Worm (Caenorhabditis elegans): ENCODE data around the gene pcs-1.
A peak's percentile ranks its signal among the peaks of the same experiment; 100 is the strongest.

pcs-1 gene

DNA sequence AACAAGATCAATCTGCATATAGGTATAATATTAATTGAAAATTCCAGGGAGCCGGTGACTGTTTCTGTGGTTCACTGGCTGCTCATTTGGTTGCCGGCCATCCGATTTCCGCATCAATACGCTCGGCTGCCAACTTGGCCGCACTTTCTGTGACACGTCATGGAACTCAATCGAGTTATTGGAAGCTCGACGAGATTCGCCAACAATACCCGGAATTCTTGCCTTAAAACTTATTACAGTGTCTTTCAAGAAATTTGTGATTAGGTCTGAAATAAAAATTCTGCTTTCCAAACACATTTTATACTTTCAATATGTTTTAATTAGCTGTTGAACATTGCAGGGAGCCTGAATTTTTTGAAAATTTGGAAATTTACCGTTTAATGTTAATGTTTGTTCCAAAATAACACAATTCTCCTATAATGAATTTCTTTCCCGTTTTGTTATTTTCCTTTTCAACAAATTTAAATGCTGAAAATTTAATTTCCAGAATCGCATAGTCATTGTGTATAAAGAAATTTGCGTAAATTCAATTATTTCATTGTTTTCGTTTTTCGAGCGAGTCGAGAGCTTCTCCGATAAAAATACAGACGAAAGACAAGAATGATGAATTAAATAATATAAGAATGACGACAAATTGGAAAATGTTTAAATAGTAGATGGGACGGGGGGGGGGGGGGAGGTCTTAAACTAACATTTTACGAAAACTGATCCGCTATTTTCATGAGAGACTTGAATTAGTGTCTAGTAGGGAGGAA lies 36.7 kb upstream of the pcs-1 start:
- no peak for TF ChIP-seq mxl-1 (tag; optimal IDR thresholded peaks at IDR 0.05)
- no peak for TF ChIP-seq B0336.3 (GFP tag; IDR thresholded peaks at IDR 0.05)
- TF ChIP-seq him-1 (tag; optimal IDR thresholded peaks at IDR 0.05), result no peak
- peak; percentile 28 for TF ChIP-seq ama-1 (optimal IDR thresholded peaks at IDR 0.05)
- no peak for TF ChIP-seq ama-1 (GFP tag; optimal IDR thresholded peaks at IDR 0.05)
- TF ChIP-seq snpc-3.4 (tag; optimal IDR thresholded peaks at IDR 0.05), result no peak
- TF ChIP-seq cebp-2 (GFP tag; IDR thresholded peaks at IDR 0.05), result 0 out of 2 replicates have a peak, but pooled peaks have one; percentile 18
- TF ChIP-seq T26A5.8 (tag; optimal IDR thresholded peaks at IDR 0.05), result no peak
- TF ChIP-seq attf-3 (GFP tag; conservative IDR thresholded peaks at IDR 0.05), result no peak

DNA sequence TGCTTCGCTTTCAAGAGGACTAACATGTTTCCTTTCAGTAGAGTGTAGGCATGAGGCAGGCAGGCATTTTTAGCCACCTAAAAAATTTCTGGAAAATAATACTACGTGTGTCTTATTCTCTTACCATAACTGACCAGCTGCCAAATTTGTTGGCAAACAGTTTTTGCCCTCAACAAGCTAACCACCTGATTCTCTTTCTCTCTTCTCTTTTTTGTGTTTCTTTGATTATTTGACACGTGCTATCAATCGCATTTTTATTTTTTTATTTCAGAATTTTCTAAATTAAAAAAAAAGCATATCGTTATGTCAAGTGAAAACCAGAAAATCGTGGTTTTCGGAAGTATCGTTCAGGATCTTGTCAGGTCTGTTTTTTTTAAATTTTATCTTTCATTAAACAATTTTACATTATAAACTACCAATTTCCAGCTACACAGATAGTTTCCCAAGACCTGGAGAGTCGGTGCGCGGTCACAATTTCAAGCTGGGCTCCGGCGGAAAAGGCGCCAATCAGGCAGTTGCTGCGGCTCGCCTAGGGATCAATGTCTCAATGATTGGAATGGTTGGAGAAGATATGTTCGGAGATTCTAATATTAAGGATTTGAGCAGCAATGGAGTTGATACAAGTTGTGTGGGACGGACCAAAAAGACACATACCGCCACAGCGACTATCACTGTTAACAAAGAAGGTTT lies 34.6 kb upstream of the pcs-1 start, which contains the start of gene F07A11.5:
TSS of gene F07A11.5 (plus strand) at position 267 of the 690 bp plus-strand sequence.
- TF ChIP-seq zfh-2 (GFP tag; conservative IDR thresholded peaks at IDR 0.05) (0 out of 2 replicates have a peak, but pooled peaks have one; percentile 12), nhr-80 (tag; optimal IDR thresholded peaks at IDR 0.05) (peak; percentile 16), rcor-1 (GFP tag; IDR thresholded peaks at IDR 0.05) (no peak)

DNA sequence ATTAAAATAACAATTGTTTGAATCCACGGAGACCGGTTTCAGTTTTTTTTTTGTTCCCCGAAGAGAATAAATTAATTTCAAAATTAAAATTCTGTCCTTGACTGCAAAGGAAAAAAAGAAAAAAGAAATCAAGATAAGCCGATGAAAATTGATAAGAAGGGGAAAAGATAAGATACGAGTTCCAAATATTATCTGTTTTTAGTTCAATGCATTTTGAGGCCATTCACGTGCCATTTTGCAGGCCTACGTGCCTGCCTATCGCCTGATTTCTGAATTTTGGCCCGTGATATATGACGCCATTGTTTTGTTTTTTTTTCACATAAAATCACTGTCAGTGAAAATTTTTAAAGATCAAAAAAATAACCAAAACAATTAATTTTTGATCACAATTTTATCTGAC lies 33.9 kb upstream of the pcs-1 start:
- TF ChIP-seq nhr-80 (tag; optimal IDR thresholded peaks at IDR 0.05) (peak; percentile 48), ztf-26 (tag; optimal IDR thresholded peaks at IDR 0.05) (peak; percentile 13), ztf-6 (GFP tag; IDR thresholded peaks at IDR 0.05) (no peak)

DNA sequence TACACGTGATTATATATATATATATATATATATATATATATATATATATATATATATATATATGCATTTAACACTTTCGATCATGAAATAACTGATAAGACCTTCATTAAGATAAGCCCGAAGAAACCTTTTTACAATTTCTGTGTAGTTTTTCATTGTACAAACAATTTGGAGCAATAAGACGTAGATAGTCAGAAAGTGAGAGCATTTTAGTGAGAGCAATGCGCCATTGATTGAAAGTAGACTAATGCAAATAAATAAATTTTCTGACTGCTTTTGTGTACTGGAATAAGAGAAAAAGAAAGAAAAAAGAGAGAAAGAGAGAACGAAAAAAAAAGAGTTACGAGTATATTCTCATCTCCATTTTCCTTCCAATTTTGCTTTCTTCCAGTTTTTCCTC lies 27.1 kb upstream of the pcs-1 start:
- TF ChIP-seq nhr-80 (tag; optimal IDR thresholded peaks at IDR 0.05) (peak; percentile 67), zim-3 (tag; optimal IDR thresholded peaks at IDR 0.05) (no peak), madf-8 (GFP tag; conservative IDR thresholded peaks at IDR 0.05) (no peak), let-526 (GFP tag; IDR thresholded peaks at IDR 0.05) (no peak)

DNA sequence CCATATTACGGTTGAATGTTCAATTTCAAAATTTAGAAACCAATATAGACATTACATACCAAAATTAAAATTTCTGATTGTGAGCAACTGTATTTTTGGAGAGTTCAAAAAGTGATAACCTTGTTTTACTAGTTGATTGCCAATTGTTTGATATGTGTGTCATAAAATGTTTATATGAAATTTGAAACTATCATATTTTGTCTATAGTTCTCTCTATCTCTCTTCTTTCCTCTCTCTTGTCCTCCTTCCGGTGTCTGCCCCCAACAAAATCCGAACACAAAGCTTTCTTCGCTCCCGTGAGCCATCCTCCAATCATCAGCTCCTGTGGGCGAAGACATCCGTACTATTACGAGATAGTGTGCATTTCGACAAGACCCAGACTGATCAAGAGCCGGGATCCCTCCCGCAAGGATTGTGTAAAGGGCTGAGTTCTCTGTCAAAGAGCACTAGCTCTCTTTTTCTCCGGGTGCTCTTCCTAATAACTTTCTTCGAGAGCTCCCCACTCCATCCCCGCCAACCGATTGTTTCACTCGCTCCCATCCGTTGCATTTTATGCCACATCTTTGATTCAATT lies 24.9 kb upstream of the pcs-1 start:
- TF ChIP-seq ccch-3 (GFP tag; optimal IDR thresholded peaks at IDR 0.05) (no peak), zfh-2 (GFP tag; conservative IDR thresholded peaks at IDR 0.05) (peak; percentile 78)

DNA sequence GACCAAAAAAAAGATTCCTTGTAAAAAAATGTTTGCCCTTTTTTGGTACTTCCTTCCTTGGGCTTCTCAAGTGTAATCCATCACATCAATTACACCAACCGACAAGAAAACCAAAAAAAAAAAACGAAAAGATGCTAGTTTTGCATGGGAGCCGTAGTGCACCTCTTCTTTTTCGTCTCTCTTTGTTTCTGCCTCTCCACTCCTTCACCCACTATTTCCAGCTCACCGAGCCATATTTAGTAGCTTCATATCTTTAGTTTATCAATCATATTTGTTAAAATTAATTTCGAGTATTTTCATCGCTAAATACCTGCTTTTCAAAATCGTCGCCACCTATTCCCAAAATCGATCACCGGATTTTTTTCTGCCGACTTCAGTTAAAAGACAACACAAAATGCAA lies 23.2 kb upstream of the pcs-1 start, which contains the start of gene F07A11.4:
TSS of gene F07A11.4 (plus strand) at position 301 of the 400 bp plus-strand sequence.
- TF ChIP-seq snpc-3.4 (tag; optimal IDR thresholded peaks at IDR 0.05) (no peak), somi-1 (GFP tag; optimal IDR thresholded peaks at IDR 0.05) (no peak), nfyb-1 (GFP tag; IDR thresholded peaks at IDR 0.05) (no peak), cebp-1 (GFP tag; IDR thresholded peaks at IDR 0.05) (no peak), cebp-1 (tag; optimal IDR thresholded peaks at IDR 0.05) (no peak), unc-130 (GFP tag; optimal IDR thresholded peaks at IDR 0.05) (no peak), F22D6.2 (tag; optimal IDR thresholded peaks at IDR 0.05) (no peak), nhr-27 (tag; optimal IDR thresholded peaks at IDR 0.05) (no peak), attf-6 (GFP tag; IDR thresholded peaks at IDR 0.05) (no peak), madf-10 (tag; optimal IDR thresholded peaks at IDR 0.05) (no peak), K11D2.4 (GFP tag; IDR thresholded peaks at IDR 0.05) (no peak)
